Worm (Caenorhabditis elegans) whole organism, L4 larva: ENCODE results near the gene ivph-3.

Source experiments
- T26A8.4 ChIP-seq: fragments of 200-800 bp; sonication (Bioruptor generic); IDR thresholded peaks from 2 replicates; pipeline ENCODE4 v1.3.6; 2022; ENCODE audit warnings: missing genetic modification characterization, missing compliant biosample characterization
- ama-1 ChIP-seq: fragments of 150-350 bp; optimal IDR thresholded peaks from 2 replicates; lab custom pipeline; 2014; ENCODE audit warnings: inconsistent platforms, mixed read lengths
- ceh-82 ChIP-seq: sonication (generic microtip); optimal IDR thresholded peaks from 2 replicates; lab custom pipeline; 2017; ENCODE audit warnings: missing biosample characterization, missing genetic modification characterization
- lsy-2 ChIP-seq, 2 experiments: fragments of 150-350 bp in 1 of 2; sonication (generic microtip) in 1 of 2; optimal IDR thresholded peaks; 2 replicates each; lab custom pipeline; 2014 to 2017; ENCODE audit warnings: missing biosample characterization in 2 of 2, missing genetic modification characterization in 2 of 2
- nhr-10 ChIP-seq: fragments of 150-350 bp; optimal IDR thresholded peaks from 2 replicates; lab custom pipeline; 2014; ENCODE audit warnings: missing biosample characterization, missing genetic modification characterization
- nhr-11 ChIP-seq: fragments of 150-350 bp; optimal IDR thresholded peaks from 2 replicates; lab custom pipeline; 2014; ENCODE audit warnings: missing biosample characterization, missing genetic modification characterization
- ztf-11 ChIP-seq: fragments of 150-350 bp; optimal IDR thresholded peaks from 2 replicates; lab custom pipeline; 2014; ENCODE audit warnings: missing biosample characterization, missing genetic modification characterization

DNA sequence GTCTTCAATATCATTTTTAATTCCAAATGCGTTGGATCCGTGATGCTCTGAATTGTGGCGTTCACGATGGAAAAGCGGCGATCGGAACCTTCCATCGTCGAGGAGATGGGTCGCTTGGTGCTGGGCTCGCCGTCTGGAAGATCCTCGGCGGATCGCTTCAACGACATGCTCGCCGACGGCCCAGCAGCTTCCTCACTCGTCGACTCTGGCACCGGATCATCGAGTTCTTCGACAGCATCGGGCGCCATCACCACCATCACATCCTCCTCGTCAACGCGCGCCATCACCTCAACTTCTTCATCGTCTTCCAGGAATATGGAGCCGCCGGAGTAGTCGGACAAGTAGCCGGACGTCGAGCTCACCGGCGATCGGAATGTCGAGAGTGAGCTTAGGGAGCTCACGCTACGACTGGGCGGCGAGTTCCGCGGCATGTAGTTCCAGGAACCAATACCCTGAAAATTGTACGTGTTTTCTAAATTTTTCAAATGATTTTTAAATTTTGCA is 9.5 kb downstream of the ivph-3 start, which contains the start of gene Y67D8C.6:
- no peak for TF ChIP-seq lsy-2 (tag; optimal IDR thresholded peaks at IDR 0.05; lab: Kevin White, UChicago)
- no peak for TF ChIP-seq ztf-11
- no peak for TF ChIP-seq nhr-10 (tag; lab: Kevin White, UChicago)
- no peak for TF ChIP-seq ama-1 (lab: Kevin White, UChicago)
- TF ChIP-seq nhr-11 = no peak
- no peak for TF ChIP-seq T26A8.4 (GFP tag; lab: Robert Waterston, UW)
- no peak for TF ChIP-seq ceh-82 (tag; lab: Kevin White, UChicago)
